Worm (Caenorhabditis elegans): ENCODE results near the gene ubc-18.

Gene ubc-18

ce11 chrIII:7116615-7117252 lies 48.4 kb upstream of the ubc-18 start (continued):
- TF ChIP-seq aha-1 (tag; optimal IDR thresholded peaks at IDR 0.05) (no peak), nhr-77 (tag; optimal IDR thresholded peaks at IDR 0.05) (peak; percentile 74), Y116A8C.19 (tag; optimal IDR thresholded peaks at IDR 0.05; ENCODE audit: borderline replicate concordance) (no peak), unc-98 (GFP tag; IDR thresholded peaks at IDR 0.05) (no peak), lin-35 (GFP tag; optimal IDR thresholded peaks at IDR 0.05) (peak; percentile 44 to 73), C34B4.2 (tag; optimal IDR thresholded peaks at IDR 0.05) (no peak), lin-13 (GFP tag; optimal IDR thresholded peaks at IDR 0.05) (peak; percentile 2), sox-4 (tag; optimal IDR thresholded peaks at IDR 0.05) (peak; percentile 43), ets-5 (GFP tag; IDR thresholded peaks at IDR 0.05) (no peak), nhr-84 (tag; optimal IDR thresholded peaks at IDR 0.05) (no peak), nhr-20 (tag; optimal IDR thresholded peaks at IDR 0.05) (peak; percentile 88), dpl-1 (GFP tag; optimal IDR thresholded peaks at IDR 0.05) (peak; percentile 13 to 61 (median 29)), egl-27 (tag; optimal IDR thresholded peaks at IDR 0.05) (peak; percentile 72 to 78), swsn-7 (tag; optimal IDR thresholded peaks at IDR 0.05) (peak; percentile 74), fkh-8 (tag; optimal IDR thresholded peaks at IDR 0.05) (peak; percentile 86), lir-3 (tag; optimal IDR thresholded peaks at IDR 0.05; ENCODE audit: poor library complexity) (peak; percentile 60), zip-4 (GFP tag; optimal IDR thresholded peaks at IDR 0.05) (no peak), snpc-4 (tag; optimal IDR thresholded peaks at IDR 0.05) (peak; percentile 13), fos-1 (tag; optimal IDR thresholded peaks at IDR 0.05) (peak; percentile 41), sptf-1 (tag; optimal IDR thresholded peaks at IDR 0.05) (no peak), grh-1 (GFP tag; IDR thresholded peaks at IDR 0.05) (no peak), isw-1 (GFP tag; IDR thresholded peaks at IDR 0.05) (no peak), fkh-4 (tag; optimal IDR thresholded peaks at IDR 0.05; ENCODE audit: borderline replicate concordance) (no peak), ama-1 (optimal IDR thresholded peaks at IDR 0.05) (no peak), nhr-90 (tag; optimal IDR thresholded peaks at IDR 0.05; ENCODE audit: poor library complexity) (peak; percentile 63), unc-62 (GFP tag; optimal IDR thresholded peaks at IDR 0.05) (no peak), mep-1 (tag; optimal IDR thresholded peaks at IDR 0.05) (peak; percentile 77), lin-14 (GFP tag; optimal IDR thresholded peaks at IDR 0.05) (peak; percentile 90), efl-3 (GFP tag; optimal IDR thresholded peaks at IDR 0.05) (no peak), ceh-90 (tag; optimal IDR thresholded peaks at IDR 0.05) (no peak), egl-13 (tag; optimal IDR thresholded peaks at IDR 0.05) (peak; percentile 2), ceh-88 (GFP tag; IDR thresholded peaks at IDR 0.05) (no peak), alr-1 (tag; optimal IDR thresholded peaks at IDR 0.05; ENCODE audit: borderline replicate concordance) (no peak), lin-39 (tag; optimal IDR thresholded peaks at IDR 0.05) (peak; percentile 51), pag-3 (tag; optimal IDR thresholded peaks at IDR 0.05; ENCODE audit: borderline replicate concordance, insufficient read depth) (no peak), unc-30 (tag; optimal IDR thresholded peaks at IDR 0.05) (no peak), ces-1 (GFP tag; optimal IDR thresholded peaks at IDR 0.05) (no peak), hpl-2 (GFP tag; optimal IDR thresholded peaks at IDR 0.05) (no peak), nhr-71 (tag; optimal IDR thresholded peaks at IDR 0.05) (peak; percentile 91), nhr-28 (tag; optimal IDR thresholded peaks at IDR 0.05) (no peak), lsy-2 (tag; optimal IDR thresholded peaks at IDR 0.05) (peak; percentile 73 to 84), efl-1 (optimal IDR thresholded peaks at IDR 0.05) (peak; percentile 67 to 75), efl-1 (GFP tag; optimal IDR thresholded peaks at IDR 0.05 in 1 of 2) (peak; percentile 39 to 93), nhr-85 (tag) (peak; percentile 95), nhr-237 (tag; optimal IDR thresholded peaks at IDR 0.05) (no peak), jun-1 (tag; optimal IDR thresholded peaks at IDR 0.05) (peak; percentile 84), pax-3 (tag; optimal IDR thresholded peaks at IDR 0.05) (peak; percentile 53), fkh-10 (GFP tag; optimal IDR thresholded peaks at IDR 0.05) (no peak), snu-23 (GFP tag; optimal IDR thresholded peaks at IDR 0.05) (peak; percentile 88), dsc-1 (tag; optimal IDR thresholded peaks at IDR 0.05) (peak; percentile 51), ceh-82 (tag; optimal IDR thresholded peaks at IDR 0.05) (peak; percentile 50 to 64 (median 59)), mdl-1 (tag; optimal IDR thresholded peaks at IDR 0.05) (peak in 1 of 2 experiments; percentile 66)
